Fruit fly (Drosophila melanogaster): Measurements from ENCODE around the gene CG9578.
"Not testable (repeated sequence)": the region's sequence is repeated elsewhere in the genome, so short reads cannot be mapped to it uniquely, and the experiment has no call there.

CG9578 gene

dm6 chrX:20162586-20162985, 7.4 kb upstream of the CG9578 start:
- TF ChIP-seq usp (GFP tag; optimal IDR thresholded peaks at IDR 0.05) (no peak), EcR (GFP tag; optimal IDR thresholded peaks at IDR 0.05) (no peak), Dll (optimal IDR thresholded peaks at IDR 0.05) (no peak), psq (optimal IDR thresholded peaks at IDR 0.05) (no peak), CG8478 (optimal IDR thresholded peaks at IDR 0.05) (no peak), pan (optimal IDR thresholded peaks at IDR 0.05) (no peak)

DNA sequence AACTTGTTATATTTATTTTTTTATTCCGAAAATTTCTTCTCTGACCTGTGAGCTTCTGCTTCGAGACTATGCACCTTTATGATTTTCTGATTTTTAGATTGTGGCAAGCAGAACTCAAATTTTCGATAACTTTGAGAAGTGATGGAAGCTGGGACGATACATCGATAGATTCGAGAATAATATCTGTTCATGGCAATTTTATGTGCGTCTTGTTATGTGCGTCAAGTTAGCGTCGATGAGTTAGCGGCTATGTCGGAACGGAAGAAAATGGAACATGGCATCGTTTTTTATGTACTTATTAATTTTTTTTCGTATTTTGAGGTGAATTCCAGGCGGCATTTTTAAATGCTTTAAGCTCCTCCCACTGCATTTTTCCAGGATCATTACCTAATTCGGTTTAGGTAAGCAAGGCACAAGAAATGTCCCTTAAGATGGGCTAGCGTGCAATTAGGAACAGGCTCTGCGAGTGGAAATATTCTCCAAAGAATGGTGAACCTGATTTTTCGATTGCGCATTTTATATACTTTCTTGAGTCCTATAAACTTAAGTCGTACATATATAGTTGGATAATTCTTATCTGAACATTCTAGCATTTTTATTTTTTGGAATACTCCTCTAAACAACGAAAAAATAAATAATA, 4.1 kb upstream of the CG9578 start, which contains the start of gene Phf7:
Gene Phf7, minus strand, starts transcription at position 58 of the 640 bp plus-strand sequence.
- no peak for TF ChIP-seq pan (optimal IDR thresholded peaks at IDR 0.05)
- no peak for TF ChIP-seq Dll (optimal IDR thresholded peaks at IDR 0.05)
- TF ChIP-seq CG8478 (optimal IDR thresholded peaks at IDR 0.05): no peak
- no peak for TF ChIP-seq usp (GFP tag; optimal IDR thresholded peaks at IDR 0.05)
- no peak for TF ChIP-seq EcR (GFP tag; optimal IDR thresholded peaks at IDR 0.05)
- TF ChIP-seq psq (optimal IDR thresholded peaks at IDR 0.05): no peak

dm6 chrX:20166484-20167038, 3.5 kb upstream of the CG9578 start, which contains the start of gene CG9577:
Gene CG9577 (plus strand): TSS chrX:20166673.
- no peak for TF ChIP-seq CG8478 (optimal IDR thresholded peaks at IDR 0.05)
- no peak for TF ChIP-seq EcR (GFP tag; optimal IDR thresholded peaks at IDR 0.05)
- no peak for TF ChIP-seq usp (GFP tag; optimal IDR thresholded peaks at IDR 0.05)
- TF ChIP-seq psq (optimal IDR thresholded peaks at IDR 0.05): no peak

DNA sequence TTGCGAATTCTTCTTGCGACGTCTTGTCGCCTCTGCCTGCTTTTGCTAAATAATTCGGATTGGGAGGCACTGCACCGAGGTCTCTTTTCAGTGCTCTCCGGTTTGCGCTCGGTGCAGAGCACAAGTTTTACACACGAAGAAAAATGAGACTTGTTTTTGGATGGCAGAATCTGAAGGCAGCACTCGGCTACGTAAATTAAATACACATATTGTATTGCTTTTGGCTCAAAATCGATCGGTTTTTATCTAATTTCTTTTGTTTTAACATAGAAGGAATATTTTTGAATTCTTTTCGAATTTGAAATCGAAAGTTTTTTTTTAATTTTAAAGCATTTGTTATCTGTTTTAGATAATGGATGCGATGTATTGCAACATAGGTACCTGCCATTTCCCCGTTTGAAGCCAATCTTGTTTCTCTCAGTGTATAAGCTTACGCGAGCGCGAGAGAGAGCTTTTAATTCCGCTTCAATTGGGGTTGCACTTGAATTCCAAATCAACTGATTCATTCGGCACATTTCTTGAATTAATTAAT, 3.5 kb downstream of the CG9578 start, which contains the start of gene AnxB10:
Gene AnxB10, minus strand, starts transcription at position 51 of the 532 bp plus-strand sequence.
- no peak for TF ChIP-seq CG8478 (optimal IDR thresholded peaks at IDR 0.05)
- no peak for TF ChIP-seq Dll (optimal IDR thresholded peaks at IDR 0.05)
- no peak for TF ChIP-seq EcR (GFP tag; optimal IDR thresholded peaks at IDR 0.05)
- no peak for TF ChIP-seq psq (optimal IDR thresholded peaks at IDR 0.05)
- no peak for TF ChIP-seq pan (optimal IDR thresholded peaks at IDR 0.05)
- TF ChIP-seq usp (GFP tag; optimal IDR thresholded peaks at IDR 0.05): no peak

DNA sequence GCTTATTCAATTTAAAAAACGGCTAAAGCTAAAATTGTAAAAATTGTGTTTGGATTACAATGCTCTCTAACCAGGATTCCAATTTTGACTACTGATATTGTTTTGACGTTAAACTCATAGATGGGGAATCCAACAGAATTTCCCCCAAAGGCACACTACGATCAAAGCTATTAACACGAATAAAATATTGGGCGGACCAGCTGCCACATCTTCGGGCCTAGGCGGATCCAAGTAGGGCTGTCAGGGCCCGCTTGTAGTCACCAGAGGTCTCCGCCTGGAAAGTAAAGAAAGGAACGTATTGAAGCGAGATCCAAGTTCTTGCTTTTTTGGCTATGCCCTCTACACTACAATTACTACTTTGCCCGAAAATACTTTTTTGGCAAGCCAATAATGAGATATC, 8.5 kb downstream of the CG9578 start, which contains the start of gene Sdic1:
Gene Sdic1, minus strand, starts transcription at position 101 of the 400 bp plus-strand sequence.
- not testable (repeated sequence) for TF ChIP-seq psq (optimal IDR thresholded peaks at IDR 0.05); usp (GFP tag; optimal IDR thresholded peaks at IDR 0.05); EcR (GFP tag; optimal IDR thresholded peaks at IDR 0.05)

DNA sequence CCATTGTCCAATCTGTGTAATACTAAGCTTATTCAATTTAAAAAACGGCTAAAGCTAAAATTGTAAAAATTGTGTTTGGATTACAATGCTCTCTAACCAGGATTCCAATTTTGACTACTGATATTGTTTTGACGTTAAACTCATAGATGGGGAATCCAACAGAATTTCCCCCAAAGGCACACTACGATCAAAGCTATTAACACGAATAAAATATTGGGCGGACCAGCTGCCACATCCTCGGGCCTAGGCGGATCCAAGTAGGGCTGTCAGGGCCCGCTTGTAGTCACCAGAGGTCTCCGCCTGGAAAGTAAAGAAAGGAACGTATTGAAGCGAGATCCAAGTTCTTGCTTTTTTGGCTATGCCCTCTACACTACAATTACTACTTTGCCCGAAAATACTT, 16.4 kb downstream of the CG9578 start, which contains the start of gene Sdic2:
Gene Sdic2, minus strand, starts transcription at position 101 of the 400 bp plus-strand sequence.
- not testable (repeated sequence) for TF ChIP-seq EcR (GFP tag; optimal IDR thresholded peaks at IDR 0.05); usp (GFP tag; optimal IDR thresholded peaks at IDR 0.05); pan (optimal IDR thresholded peaks at IDR 0.05)

- not testable (repeated sequence) for TF ChIP-seq CG8478 (optimal IDR thresholded peaks at IDR 0.05); psq (optimal IDR thresholded peaks at IDR 0.05); EcR (GFP tag; optimal IDR thresholded peaks at IDR 0.05)
Observed at dm6 chrX:20194127-20194526, 24.1 kb downstream of the CG9578 start, which contains the start of gene Sdic3. Gene Sdic3 (minus strand): TSS chrX:20194227.

dm6 chrX:20201833-20202232, 31.8 kb downstream of the CG9578 start, which contains the start of gene SdicA:
Gene SdicA (minus strand): TSS chrX:20201933.
- not testable (repeated sequence) for TF ChIP-seq EcR (GFP tag; optimal IDR thresholded peaks at IDR 0.05); psq (optimal IDR thresholded peaks at IDR 0.05); pan (optimal IDR thresholded peaks at IDR 0.05)

DNA sequence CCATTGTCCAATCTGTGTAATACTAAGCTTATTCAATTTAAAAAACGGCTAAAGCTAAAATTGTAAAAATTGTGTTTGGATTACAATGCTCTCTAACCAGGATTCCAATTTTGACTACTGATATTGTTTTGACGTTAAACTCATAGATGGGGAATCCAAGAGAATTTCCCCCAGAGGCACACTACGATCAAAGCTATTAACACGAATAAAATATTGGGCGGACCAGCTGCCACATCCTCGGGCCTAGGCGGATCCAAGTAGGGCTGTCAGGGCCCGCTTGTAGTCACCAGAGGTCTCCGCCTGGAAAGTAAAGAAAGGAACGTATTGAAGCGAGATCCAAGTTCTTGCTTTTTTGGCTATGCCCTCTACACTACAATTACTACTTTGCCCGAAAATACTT, 39.5 kb downstream of the CG9578 start, which contains the start of gene SdicB:
Gene SdicB, minus strand, starts transcription at position 101 of the 400 bp plus-strand sequence.
- not testable (repeated sequence) for TF ChIP-seq CG8478 (optimal IDR thresholded peaks at IDR 0.05); psq (optimal IDR thresholded peaks at IDR 0.05); usp (GFP tag; optimal IDR thresholded peaks at IDR 0.05)

- TF ChIP-seq CG8478, psq, pan (optimal IDR thresholded peaks at IDR 0.05): not testable (repeated sequence)
Observed at dm6 chrX:20217159-20217558, 47.1 kb downstream of the CG9578 start, which contains the start of gene SdicC. Gene SdicC (minus strand): TSS chrX:20217259.
